1 fruit fly cellular context compared by ENCODE assay signal in genomic region chr3L:20183345-20184088, dm6.
TF ChIP-seq lines count a peak whose summit lies in the region.

No protein-coding gene starts in this region.

TF ChIP-seq in whole organism, embryonic, 481 proteins besides CTCF, POLR2A, EP300 and RAD21 (continued from another document and continues in another):
- TF ChIP-seq pb (GFP tag; optimal IDR thresholded peaks at IDR 0.05; lab: Kevin White, UChicago) (no peak), CG4360 (GFP tag; IDR thresholded peaks at IDR 0.05; lab: Robert Waterston, UW) (no peak), fru (optimal IDR thresholded peaks at IDR 0.05; lab: Kevin White, UChicago) (no peak), CG6791 (GFP tag; IDR thresholded peaks at IDR 0.05; lab: Robert Waterston, UW; ENCODE audit: partially characterized antibody) (no peak), bbx (GFP tag; IDR thresholded peaks at IDR 0.05; lab: Robert Waterston, UW; ENCODE audit: partially characterized antibody) (no peak), Fer1 (GFP tag; optimal IDR thresholded peaks at IDR 0.05; lab: Kevin White, UChicago) (peak; percentile 53), grau (tag; optimal IDR thresholded peaks at IDR 0.05; lab: Kevin White, UChicago) (peak; percentile 57), danr (GFP tag; IDR thresholded peaks at IDR 0.05; lab: Robert Waterston, UW) (no peak), CG16863 (GFP tag; optimal IDR thresholded peaks at IDR 0.05; lab: Kevin White, UChicago) (no peak), dmrt11E (tag; optimal IDR thresholded peaks at IDR 0.05; lab: Kevin White, UChicago) (peak; percentile 42), mld (GFP tag; IDR thresholded peaks at IDR 0.05; lab: Robert Waterston, UW; ENCODE audit: partially characterized antibody) (no peak), chn (GFP tag; optimal IDR thresholded peaks at IDR 0.05; lab: Kevin White, UChicago) (no peak), CG10654 (GFP tag; optimal IDR thresholded peaks at IDR 0.05; lab: Kevin White, UChicago) (peak; percentile 50), jing (GFP tag; optimal IDR thresholded peaks at IDR 0.05; lab: Kevin White, UChicago) (no peak), tx (GFP tag; optimal IDR thresholded peaks at IDR 0.05; lab: Kevin White, UChicago) (no peak), gfzf (GFP tag; optimal IDR thresholded peaks at IDR 0.05; lab: Kevin White, UChicago) (no peak), sim (GFP tag; IDR thresholded peaks at IDR 0.05; lab: Robert Waterston, UW) (no peak), CkIIα-i1 (GFP tag; IDR thresholded peaks at IDR 0.05; lab: Robert Waterston, UW) (no peak), inv (GFP tag; IDR thresholded peaks at IDR 0.05; lab: Robert Waterston, UW; ENCODE audit: partially characterized antibody) (no peak), CG10431 (GFP tag; optimal IDR thresholded peaks at IDR 0.05; lab: Kevin White, UChicago) (no peak), ash1 (GFP tag; optimal IDR thresholded peaks at IDR 0.05; lab: Kevin White, UChicago) (no peak), CG34224 (GFP tag; IDR thresholded peaks at IDR 0.05; lab: Robert Waterston, UW; ENCODE audit: partially characterized antibody) (no peak), CG12219 (GFP tag; optimal IDR thresholded peaks at IDR 0.05; lab: Kevin White, UChicago) (no peak), Doc3 (GFP tag; IDR thresholded peaks at IDR 0.05; lab: Robert Waterston, UW; ENCODE audit: partially characterized antibody) (no peak), bowl (GFP tag; IDR thresholded peaks at IDR 0.05; lab: Robert Waterston, UW) (no peak), NfI (GFP tag; optimal IDR thresholded peaks at IDR 0.05; lab: Kevin White, UChicago) (peak; percentile 52), gt (GFP tag; IDR thresholded peaks at IDR 0.05; lab: Robert Waterston, UW) (no peak), trh (GFP tag; optimal IDR thresholded peaks at IDR 0.05; lab: Kevin White, UChicago) (no peak), amos (GFP tag; IDR thresholded peaks at IDR 0.05; lab: Robert Waterston, UW; ENCODE audit: partially characterized antibody) (no peak), tna (GFP tag; IDR thresholded peaks at IDR 0.05; lab: Robert Waterston, UW; ENCODE audit: partially characterized antibody) (no peak), oc (tag; optimal IDR thresholded peaks at IDR 0.05; lab: Kevin White, UChicago) (no peak), cato (GFP tag; optimal IDR thresholded peaks at IDR 0.05; lab: Kevin White, UChicago; ENCODE audit: borderline replicate concordance) (peak; percentile 18), chm (GFP tag; IDR thresholded peaks at IDR 0.05; lab: Robert Waterston, UW) (no peak), gsb (GFP tag; IDR thresholded peaks at IDR 0.05; lab: Robert Waterston, UW) (no peak), CG2120 (GFP tag; optimal IDR thresholded peaks at IDR 0.05; lab: Kevin White, UChicago) (peak; percentile 75), CG7987 (GFP tag; optimal IDR thresholded peaks at IDR 0.05; lab: Kevin White, UChicago) (no peak), shn (GFP tag; optimal IDR thresholded peaks at IDR 0.05; lab: Kevin White, UChicago) (no peak), ind (GFP tag; optimal IDR thresholded peaks at IDR 0.05; lab: Kevin White, UChicago) (peak; percentile 50), da (GFP tag; optimal IDR thresholded peaks at IDR 0.05; lab: Kevin White, UChicago) (no peak), Ssrp (tag; optimal IDR thresholded peaks at IDR 0.05; lab: Kevin White, UChicago) (peak; percentile 54), CG3281 (GFP tag; optimal IDR thresholded peaks at IDR 0.05; lab: Kevin White, UChicago) (peak; percentile 59), ci (GFP tag; IDR thresholded peaks at IDR 0.05; lab: Robert Waterston, UW) (no peak), Ptx1 (GFP tag; IDR thresholded peaks at IDR 0.05; lab: Robert Waterston, UW) (peak; percentile 46; the same call in 1 of the 2 replicates), Hsf (GFP tag; optimal IDR thresholded peaks at IDR 0.05; lab: Kevin White, UChicago) (peak; percentile 64), zen (tag; optimal IDR thresholded peaks at IDR 0.05; lab: Kevin White, UChicago) (peak; percentile 20), nerfin-1 (tag; optimal IDR thresholded peaks at IDR 0.05; lab: Kevin White, UChicago) (no peak), PHDP (tag; optimal IDR thresholded peaks at IDR 0.05; lab: Kevin White, UChicago) (peak; percentile 52), slp2 (GFP tag; optimal IDR thresholded peaks at IDR 0.05; lab: Kevin White, UChicago) (no peak), Eip74EF (GFP tag; optimal IDR thresholded peaks at IDR 0.05; lab: Kevin White, UChicago) (no peak), Tbp (GFP tag; optimal IDR thresholded peaks at IDR 0.05; lab: Kevin White, UChicago) (no peak), CG43689 (GFP tag; IDR thresholded peaks at IDR 0.05; lab: Robert Waterston, UW) (no peak), Bgb (GFP tag; IDR thresholded peaks at IDR 0.05; lab: Robert Waterston, UW; ENCODE audit: partially characterized antibody) (no peak), bcd (GFP tag; optimal IDR thresholded peaks at IDR 0.05; lab: Kevin White, UChicago) (peak; percentile 56), Bteb2 (GFP tag; optimal IDR thresholded peaks at IDR 0.05; lab: Kevin White, UChicago) (no peak), CG13775 (GFP tag; optimal IDR thresholded peaks at IDR 0.05; lab: Kevin White, UChicago) (peak; percentile 52), CG5245 (GFP tag; optimal IDR thresholded peaks at IDR 0.05; lab: Kevin White, UChicago) (peak; percentile 1), CG11723 (GFP tag; optimal IDR thresholded peaks at IDR 0.05; lab: Kevin White, UChicago) (peak; percentile 28), ATbp (GFP tag; optimal IDR thresholded peaks at IDR 0.05; lab: Kevin White, UChicago) (peak; percentile 39), Sox102F (GFP tag; optimal IDR thresholded peaks at IDR 0.05; lab: Kevin White, UChicago) (peak; percentile 69), gcm2 (GFP tag; optimal IDR thresholded peaks at IDR 0.05; lab: Kevin White, UChicago) (no peak), CG9932 (GFP tag; IDR thresholded peaks at IDR 0.05; lab: Robert Waterston, UW) (peak; percentile 56; the same call in 1 of the 2 replicates), yki (optimal IDR thresholded peaks at IDR 0.05; lab: Kevin White, UChicago) (no peak), CG6654 (GFP tag; optimal IDR thresholded peaks at IDR 0.05; lab: Kevin White, UChicago) (no peak), fd96Cb (tag; optimal IDR thresholded peaks at IDR 0.05; lab: Kevin White, UChicago) (peak; percentile 40), E2f2 (GFP tag; IDR thresholded peaks at IDR 0.05; lab: Robert Waterston, UW) (no peak), sob (GFP tag; IDR thresholded peaks at IDR 0.05; lab: Robert Waterston, UW) (peak; percentile 43; the same call in 1 of the 2 replicates), Taf1 (GFP tag; IDR thresholded peaks at IDR 0.05; lab: Robert Waterston, UW) (no peak), CG18764 (GFP tag; optimal IDR thresholded peaks at IDR 0.05; lab: Kevin White, UChicago) (no peak), CG15696 (tag; optimal IDR thresholded peaks at IDR 0.05; lab: Kevin White, UChicago) (peak; percentile 38), CG6765 (GFP tag; optimal IDR thresholded peaks at IDR 0.05; lab: Kevin White, UChicago) (no peak), CG15514 (GFP tag; optimal IDR thresholded peaks at IDR 0.05; lab: Kevin White, UChicago) (peak; percentile 21), CG12744 (GFP tag; optimal IDR thresholded peaks at IDR 0.05; lab: Kevin White, UChicago) (no peak), CG32767 (GFP tag; IDR thresholded peaks at IDR 0.05; lab: Robert Waterston, UW) (no peak), CG30403 (GFP tag; optimal IDR thresholded peaks at IDR 0.05; lab: Kevin White, UChicago) (peak; percentile 58), ro (GFP tag; IDR thresholded peaks at IDR 0.05; lab: Robert Waterston, UW) (no peak), CG1792 (GFP tag; optimal IDR thresholded peaks at IDR 0.05; lab: Kevin White, UChicago) (no peak), Opbp (GFP tag; IDR thresholded peaks at IDR 0.05; lab: Robert Waterston, UW; ENCODE audit: partially characterized antibody) (no peak), gcm (GFP tag; optimal IDR thresholded peaks at IDR 0.05; lab: Kevin White, UChicago) (no peak), Oaz (GFP tag; IDR thresholded peaks at IDR 0.05; lab: Robert Waterston, UW) (no peak), stc (GFP tag; IDR thresholded peaks at IDR 0.05; lab: Robert Waterston, UW) (0 out of 2 replicates have a peak, but pooled peaks have one; percentile 13), CG10209 (GFP tag; optimal IDR thresholded peaks at IDR 0.05; lab: Kevin White, UChicago) (peak; percentile 58), Ets65A (GFP tag; lab: Kevin White, UChicago) (peak; percentile 60), z (GFP tag; IDR thresholded peaks at IDR 0.05; lab: Robert Waterston, UW) (no peak), D19A (tag; optimal IDR thresholded peaks at IDR 0.05; lab: Kevin White, UChicago) (peak; percentile 11), CG12155 (GFP tag; optimal IDR thresholded peaks at IDR 0.05; lab: Kevin White, UChicago) (no peak), CG7556 (GFP tag; optimal IDR thresholded peaks at IDR 0.05; lab: Kevin White, UChicago) (peak; percentile 67), CG12236 (GFP tag; optimal IDR thresholded peaks at IDR 0.05; lab: Kevin White, UChicago) (no peak), repo (GFP tag; optimal IDR thresholded peaks at IDR 0.05; lab: Kevin White, UChicago) (no peak), knrl (GFP tag; IDR thresholded peaks at IDR 0.05; lab: Robert Waterston, UW; ENCODE audit: partially characterized antibody) (no peak), lbe (GFP tag; optimal IDR thresholded peaks at IDR 0.05; lab: Kevin White, UChicago) (no peak), CG1024 (GFP tag; IDR thresholded peaks at IDR 0.05; lab: Robert Waterston, UW) (no peak), sisA (GFP tag; IDR thresholded peaks at IDR 0.05; lab: Robert Waterston, UW) (peak; percentile 25; the same call in 1 of the 2 replicates), Hr39 (optimal IDR thresholded peaks at IDR 0.05; lab: Kevin White, UChicago) (no peak), CG11398 (GFP tag; optimal IDR thresholded peaks at IDR 0.05; lab: Kevin White, UChicago) (no peak), CG3407 (GFP tag; optimal IDR thresholded peaks at IDR 0.05; lab: Kevin White, UChicago) (no peak), twi (tag; optimal IDR thresholded peaks at IDR 0.05; lab: Kevin White, UChicago) (no peak), zfh2 (GFP tag; optimal IDR thresholded peaks at IDR 0.05; lab: Kevin White, UChicago) (peak; percentile 33), zen2 (GFP tag; IDR thresholded peaks at IDR 0.05; lab: Robert Waterston, UW; ENCODE audit: partially characterized antibody) (no peak), CG17612 (GFP tag; IDR thresholded peaks at IDR 0.05; lab: Robert Waterston, UW) (no peak), Hey (tag; optimal IDR thresholded peaks at IDR 0.05; lab: Kevin White, UChicago) (no peak), Vsx1 (GFP tag; optimal IDR thresholded peaks at IDR 0.05; lab: Kevin White, UChicago) (no peak), Nf-YC (tag; optimal IDR thresholded peaks at IDR 0.05; lab: Kevin White, UChicago) (no peak), sna (GFP tag; IDR thresholded peaks at IDR 0.05; lab: Robert Waterston, UW; ENCODE audit: partially characterized antibody) (no peak), Adf1 (GFP tag; IDR thresholded peaks at IDR 0.05; lab: Robert Waterston, UW) (0 out of 2 replicates have a peak, but pooled peaks have one; percentile 12), tap (tag; optimal IDR thresholded peaks at IDR 0.05; lab: Kevin White, UChicago) (peak; percentile 7), CG10462 (GFP tag; optimal IDR thresholded peaks at IDR 0.05; lab: Kevin White, UChicago) (no peak), vvl (GFP tag; IDR thresholded peaks at IDR 0.05; lab: Robert Waterston, UW) (peak; percentile 34; the same call in 1 of the 2 replicates), caup (GFP tag; optimal IDR thresholded peaks at IDR 0.05; lab: Kevin White, UChicago; ENCODE audit: severe bottlenecking) (peak; percentile 27), Deaf1 (tag; optimal IDR thresholded peaks at IDR 0.05; lab: Kevin White, UChicago) (peak; percentile 21), run (tag; optimal IDR thresholded peaks at IDR 0.05; lab: Kevin White, UChicago) (no peak), CG8924 (tag; optimal IDR thresholded peaks at IDR 0.05; lab: Kevin White, UChicago) (peak; percentile 31), psq (GFP tag; optimal IDR thresholded peaks at IDR 0.05; lab: Kevin White, UChicago) (no peak), CG8765 (GFP tag; IDR thresholded peaks at IDR 0.05; lab: Robert Waterston, UW) (no peak), kay (GFP tag; optimal IDR thresholded peaks at IDR 0.05; lab: Kevin White, UChicago) (no peak), pros (GFP tag; optimal IDR thresholded peaks at IDR 0.05; lab: Kevin White, UChicago) (no peak), CG10959 (GFP tag; IDR thresholded peaks at IDR 0.05; lab: Robert Waterston, UW) (no peak), Drgx (GFP tag; IDR thresholded peaks at IDR 0.05; lab: Robert Waterston, UW) (peak; percentile 56), HmgD (GFP tag; optimal IDR thresholded peaks at IDR 0.05; lab: Kevin White, UChicago) (no peak), CG17359 (tag; optimal IDR thresholded peaks at IDR 0.05; lab: Kevin White, UChicago) (peak; percentile 58), CG12659 (GFP tag; optimal IDR thresholded peaks at IDR 0.05; lab: Kevin White, UChicago) (peak; percentile 23), CG14441 (GFP tag; IDR thresholded peaks at IDR 0.05; lab: Robert Waterston, UW) (peak; percentile 49; the same call in 1 of the 2 replicates), az2 (GFP tag; optimal IDR thresholded peaks at IDR 0.05; lab: Kevin White, UChicago) (peak; percentile 22), pzg (GFP tag; optimal IDR thresholded peaks at IDR 0.05; lab: Kevin White, UChicago) (no peak), CG4854 (GFP tag; optimal IDR thresholded peaks at IDR 0.05; lab: Kevin White, UChicago) (no peak), her (GFP tag; optimal IDR thresholded peaks at IDR 0.05; lab: Kevin White, UChicago) (no peak), Ravus (GFP tag; IDR thresholded peaks at IDR 0.05; lab: Robert Waterston, UW) (no peak; the same call in 1 of the 2 replicates), TFAM (GFP tag; optimal IDR thresholded peaks at IDR 0.05; lab: Kevin White, UChicago) (no peak), Atf6 (GFP tag; IDR thresholded peaks at IDR 0.05; lab: Robert Waterston, UW) (peak; percentile 55), CG15269 (tag; optimal IDR thresholded peaks at IDR 0.05; lab: Kevin White, UChicago) (peak; percentile 59), tgo (GFP tag; IDR thresholded peaks at IDR 0.05; lab: Robert Waterston, UW) (peak; percentile 55; the same call in 2 of the 3 replicates), CG13296 (GFP tag; optimal IDR thresholded peaks at IDR 0.05; lab: Kevin White, UChicago) (peak; percentile 35), CG18476 (GFP tag; optimal IDR thresholded peaks at IDR 0.05; lab: Kevin White, UChicago) (peak; percentile 32), HmgZ (tag; optimal IDR thresholded peaks at IDR 0.05; lab: Kevin White, UChicago) (no peak), Blimp-1 (GFP tag; optimal IDR thresholded peaks at IDR 0.05; lab: Kevin White, UChicago) (peak; percentile 54)
